Worm (Caenorhabditis elegans) whole organism, mixed stage, embryonic: ENCODE results near the gene nhr-170.

Source experiments
- M03D4.4 ChIP-seq: sonication (generic microtip); optimal IDR thresholded peaks from 2 replicates; lab custom pipeline; 2017; ENCODE audit warnings: mild to moderate bottlenecking, missing genetic modification characterization, missing compliant biosample characterization
- bed-3 ChIP-seq: fragments of 200-800 bp; sonication (Bioruptor generic); optimal IDR thresholded peaks from 3 replicates; lab custom pipeline; 2018; ENCODE audit warnings: mild to moderate bottlenecking, missing genetic modification characterization, moderate library complexity, missing compliant biosample characterization
- blmp-1 ChIP-seq: fragments of 150-350 bp; optimal IDR thresholded peaks from 2 replicates; lab custom pipeline; 2014; ENCODE audit warnings: missing biosample characterization, missing genetic modification characterization
- ceh-39 ChIP-seq: fragments of 150-350 bp; optimal IDR thresholded peaks from 2 replicates; lab custom pipeline; 2014; ENCODE audit warnings: missing biosample characterization, missing genetic modification characterization
- ceh-43 ChIP-seq: fragments of 200-800 bp; sonication (Bioruptor generic); optimal IDR thresholded peaks from 2 replicates; lab custom pipeline; 2018; ENCODE audit warnings: mild to moderate bottlenecking, missing genetic modification characterization, moderate library complexity, missing compliant biosample characterization
- ceh-83 ChIP-seq: fragments of 200-800 bp; sonication (Bioruptor generic); optimal IDR thresholded peaks from 2 replicates; lab custom pipeline; 2018; ENCODE audit warnings: mild to moderate bottlenecking, missing genetic modification characterization, missing compliant biosample characterization
- ces-1 ChIP-seq: fragments of 150-350 bp; optimal IDR thresholded peaks from 2 replicates; lab custom pipeline; 2014; ENCODE audit warnings: missing biosample characterization, missing genetic modification reagents, missing genetic modification characterization
- cnd-1 ChIP-seq: fragments of 200-800 bp; sonication (Bioruptor generic); optimal IDR thresholded peaks from 2 replicates; lab custom pipeline; 2018; ENCODE audit warnings: mild to moderate bottlenecking, missing genetic modification characterization, missing compliant biosample characterization
- drap-1 ChIP-seq: fragments of 200-800 bp; sonication (Bioruptor generic); optimal IDR thresholded peaks from 3 replicates; lab custom pipeline; 2018; ENCODE audit warnings: mild to moderate bottlenecking, missing genetic modification characterization, missing compliant biosample characterization
- elt-1 ChIP-seq: sonication (generic microtip); optimal IDR thresholded peaks from 2 replicates; lab custom pipeline; 2017; ENCODE audit warnings: missing genetic modification characterization, mild to moderate bottlenecking, missing compliant biosample characterization, antibody characterized with exemption, moderate library complexity, borderline replicate concordance; ENCODE audit not compliant: insufficient read depth
- elt-3 ChIP-seq: fragments of 150-350 bp; optimal IDR thresholded peaks from 2 replicates; lab custom pipeline; 2014; ENCODE audit warnings: missing biosample characterization, missing genetic modification characterization
- flh-1 ChIP-seq: fragments of 200-800 bp; sonication (Bioruptor generic); optimal IDR thresholded peaks from 2 replicates; lab custom pipeline; 2018; ENCODE audit warnings: mild to moderate bottlenecking, missing genetic modification characterization, moderate library complexity, missing compliant biosample characterization
- ham-2 ChIP-seq: fragments of 200-800 bp; sonication (Bioruptor generic); optimal IDR thresholded peaks from 2 replicates; lab custom pipeline; 2018; ENCODE audit warnings: mild to moderate bottlenecking, missing genetic modification characterization, missing compliant biosample characterization
- hlh-1 ChIP-seq: fragments of 150-350 bp; optimal IDR thresholded peaks from 2 replicates; lab custom pipeline; 2014; ENCODE audit warnings: missing biosample characterization, missing genetic modification reagents, missing genetic modification characterization
- lin-13 ChIP-seq: fragments of 150-350 bp; optimal IDR thresholded peaks from 2 replicates; lab custom pipeline; 2014; ENCODE audit warnings: missing biosample characterization, missing genetic modification characterization
- lin-32 ChIP-seq: fragments of 200-800 bp; sonication (Bioruptor generic); optimal IDR thresholded peaks from 2 replicates; lab custom pipeline; 2018; ENCODE audit warnings: mild to moderate bottlenecking, missing genetic modification characterization, missing compliant biosample characterization
- lsy-2 ChIP-seq: fragments of 150-350 bp; optimal IDR thresholded peaks from 2 replicates; lab custom pipeline; 2014; ENCODE audit warnings: missing biosample characterization, missing genetic modification characterization
- mab-5 ChIP-seq: fragments of 150-350 bp; optimal IDR thresholded peaks from 2 replicates; lab custom pipeline; 2014; ENCODE audit warnings: missing biosample characterization, missing genetic modification characterization
- mep-1 ChIP-seq: fragments of 150-350 bp; optimal IDR thresholded peaks from 2 replicates; lab custom pipeline; 2017; ENCODE audit warnings: missing biosample characterization, missing genetic modification reagents, missing genetic modification characterization, inconsistent platforms
- mls-2 ChIP-seq: sonication (generic microtip); optimal IDR thresholded peaks from 2 replicates; lab custom pipeline; 2016; ENCODE audit warnings: mild to moderate bottlenecking, missing genetic modification characterization, moderate library complexity, missing compliant biosample characterization
- nhr-12 ChIP-seq: fragments of 150-350 bp; optimal IDR thresholded peaks from 2 replicates; lab custom pipeline; 2014; ENCODE audit warnings: missing biosample characterization, missing genetic modification characterization
- nhr-2 ChIP-seq: fragments of 150-350 bp; optimal IDR thresholded peaks from 2 replicates; lab custom pipeline; 2014; ENCODE audit warnings: missing biosample characterization, missing genetic modification characterization
- nhr-76 ChIP-seq: sonication (generic microtip); optimal IDR thresholded peaks from 2 replicates; lab custom pipeline; 2017; ENCODE audit warnings: missing biosample characterization, missing genetic modification characterization
- pha-4 ChIP-seq: fragments of 150-350 bp; optimal IDR thresholded peaks from 2 replicates; lab custom pipeline; 2018; ENCODE audit warnings: missing biosample characterization, missing genetic modification reagents, missing genetic modification characterization
- sem-2 ChIP-seq: fragments of 200-800 bp; sonication (Bioruptor generic); optimal IDR thresholded peaks from 2 replicates; lab custom pipeline; 2018; ENCODE audit warnings: mild to moderate bottlenecking, missing genetic modification characterization, missing compliant biosample characterization
- snpc-4 ChIP-seq: fragments of 150-350 bp; optimal IDR thresholded peaks from 2 replicates; lab custom pipeline; 2014; ENCODE audit warnings: missing biosample characterization, missing genetic modification characterization
- sptf-1 ChIP-seq: sonication (generic microtip); optimal IDR thresholded peaks from 2 replicates; lab custom pipeline; 2017; ENCODE audit warnings: mild to moderate bottlenecking, missing genetic modification characterization, moderate library complexity, missing compliant biosample characterization
- tbx-8 ChIP-seq: fragments of 200-800 bp; sonication (Bioruptor generic); optimal IDR thresholded peaks from 2 replicates; lab custom pipeline; 2018; ENCODE audit warnings: mild to moderate bottlenecking, missing genetic modification characterization, moderate library complexity, missing compliant biosample characterization
- unc-120 ChIP-seq: sonication (generic microtip); optimal IDR thresholded peaks from 2 replicates; lab custom pipeline; 2017; ENCODE audit warnings: missing genetic modification characterization, missing compliant biosample characterization; ENCODE audit not compliant: poor library complexity, severe bottlenecking
- unc-39 ChIP-seq: fragments of 150-350 bp; optimal IDR thresholded peaks from 2 replicates; lab custom pipeline; 2014; ENCODE audit warnings: missing biosample characterization, missing genetic modification characterization
- unc-62 ChIP-seq: fragments of 150-350 bp; optimal IDR thresholded peaks from 2 replicates; lab custom pipeline; 2014; ENCODE audit warnings: missing biosample characterization, missing genetic modification reagents, missing genetic modification characterization
- zip-8 ChIP-seq: fragments of 150-350 bp; optimal IDR thresholded peaks from 2 replicates; lab custom pipeline; 2014; ENCODE audit warnings: missing biosample characterization, missing genetic modification characterization
- ztf-11 ChIP-seq: fragments of 150-350 bp; optimal IDR thresholded peaks from 2 replicates; lab custom pipeline; 2014; ENCODE audit warnings: missing biosample characterization, missing genetic modification characterization

nhr-170 gene

DNA sequence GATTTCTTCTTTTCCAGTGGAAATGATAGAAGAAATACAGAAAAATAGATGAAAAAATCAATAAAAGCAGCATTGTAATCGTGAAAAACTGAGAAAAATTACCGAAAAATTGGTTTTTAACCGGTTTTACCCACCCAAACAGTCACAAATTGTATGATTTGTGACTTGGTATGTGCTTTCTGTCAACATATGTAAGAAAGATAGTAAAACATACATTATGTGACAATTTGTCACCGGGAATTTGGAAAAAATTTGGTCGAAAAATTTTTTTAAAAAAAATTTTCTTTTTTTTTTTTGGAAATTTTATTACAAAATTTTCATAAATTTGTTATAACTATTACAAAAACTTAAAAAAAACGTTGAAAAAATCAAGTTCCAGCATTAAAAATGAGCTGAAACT is 36.5 kb upstream of the nhr-170 start, which contains the start of gene cyp-33D3:
Gene cyp-33D3 (minus strand): TSS at position 101 of the 400 bp plus-strand sequence.
- TF ChIP-seq elt-3 (tag; lab: Kevin White, UChicago) (no peak), hlh-1 (tag; lab: Kevin White, UChicago) (no peak), unc-62 (GFP tag; lab: Kevin White, UChicago) (no peak), unc-39 (tag; lab: Kevin White, UChicago) (no peak), pha-4 (tag; lab: Kevin White, UChicago) (no peak), blmp-1 (no peak), mls-2 (tag; lab: Kevin White, UChicago) (no peak), ces-1 (GFP tag; lab: Kevin White, UChicago) (no peak), lsy-2 (tag; lab: Kevin White, UChicago) (no peak), unc-120 (tag; lab: Kevin White, UChicago) (no peak), lin-32 (no peak), M03D4.4 (tag; lab: Kevin White, UChicago) (no peak), cnd-1 (tag; lab: Kevin White, UChicago) (no peak), nhr-76 (tag; lab: Kevin White, UChicago) (no peak), mep-1 (tag; lab: Kevin White, UChicago) (no peak), snpc-4 (no peak)
- TF ChIP-seq, all 35 proteins: peak for 0

DNA sequence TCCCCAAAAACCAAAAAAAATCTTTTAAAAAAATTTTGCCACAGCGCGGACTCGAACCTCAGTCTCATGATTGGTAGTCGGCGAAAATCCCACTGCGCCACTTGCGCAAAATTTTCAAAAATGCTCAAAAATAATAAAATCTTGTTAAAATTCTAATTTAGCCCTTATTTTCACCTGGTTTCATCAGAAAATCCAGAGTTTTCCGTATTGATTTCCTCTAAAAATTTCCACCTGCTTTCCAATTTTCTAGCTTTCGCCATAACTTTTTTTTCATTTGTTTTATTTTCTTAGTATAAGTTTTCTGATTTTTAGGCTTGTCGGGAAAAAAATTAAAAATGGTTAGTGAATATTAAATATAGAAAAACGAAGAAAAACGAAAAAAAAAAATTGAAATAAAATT is 26.7 kb upstream of the nhr-170 start:
- TF ChIP-seq tbx-8 (GFP tag; lab: Kevin White, UChicago) (no peak), ceh-43 (no peak), M03D4.4 (tag; lab: Kevin White, UChicago) (no peak), ceh-83 (GFP tag; lab: Kevin White, UChicago) (no peak), cnd-1 (tag; lab: Kevin White, UChicago) (no peak), lin-32 (no peak), elt-3 (tag; lab: Kevin White, UChicago) (no peak), nhr-12 (tag; lab: Kevin White, UChicago) (no peak), ztf-11 (no peak), zip-8 (no peak), drap-1 (GFP tag; lab: Kevin White, UChicago) (no peak), mls-2 (tag; lab: Kevin White, UChicago) (no peak), blmp-1 (no peak), mab-5 (no peak), nhr-76 (tag; lab: Kevin White, UChicago) (no peak), flh-1 (GFP tag; lab: Kevin White, UChicago) (no peak), lin-13 (no peak)
- TF ChIP-seq, all 35 proteins: peak for 0

ce11 chrV:18826445-18826844 is 25.8 kb upstream of the nhr-170 start:
- no peak for TF ChIP-seq mab-5
- TF ChIP-seq nhr-12 (tag; lab: Kevin White, UChicago) = no peak
- no peak for TF ChIP-seq tbx-8 (GFP tag; lab: Kevin White, UChicago)
- TF ChIP-seq unc-120 (tag; lab: Kevin White, UChicago) = no peak
- TF ChIP-seq nhr-2 (tag; lab: Kevin White, UChicago) = no peak
- TF ChIP-seq ceh-39 (tag; lab: Kevin White, UChicago) = no peak
- no peak for TF ChIP-seq drap-1 (GFP tag; lab: Kevin White, UChicago)
- TF ChIP-seq pha-4 (tag; lab: Kevin White, UChicago) = no peak
- TF ChIP-seq, all 35 proteins: peak for 0

DNA sequence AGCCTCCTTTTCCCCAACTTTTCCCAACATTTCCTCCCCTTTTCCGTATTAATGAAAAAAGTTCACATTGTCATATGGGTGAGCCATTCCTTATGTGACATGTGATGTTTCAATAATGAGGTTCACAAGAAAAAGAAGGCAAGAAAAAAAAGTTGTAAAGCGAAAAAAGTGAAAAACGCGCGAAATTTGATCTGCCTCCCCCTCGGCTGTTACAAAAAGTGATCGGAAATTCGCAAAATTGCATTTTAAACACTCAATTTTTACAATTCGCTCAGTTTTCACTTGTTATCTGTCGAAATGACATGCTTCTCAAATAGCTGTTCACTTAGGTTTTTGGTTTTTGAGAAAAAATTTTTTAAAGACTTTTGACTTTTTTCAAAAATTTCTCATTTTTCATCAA is 20.9 kb upstream of the nhr-170 start:
- TF ChIP-seq ces-1 (GFP tag; lab: Kevin White, UChicago) (no peak), nhr-12 (tag; lab: Kevin White, UChicago) (no peak), tbx-8 (GFP tag; lab: Kevin White, UChicago) (no peak), mab-5 (no peak), drap-1 (GFP tag; lab: Kevin White, UChicago) (no peak), mls-2 (tag; lab: Kevin White, UChicago) (no peak), lin-32 (no peak), unc-39 (tag; lab: Kevin White, UChicago) (no peak), lsy-2 (tag; lab: Kevin White, UChicago) (no peak), zip-8 (no peak), ham-2 (GFP tag; lab: Kevin White, UChicago) (no peak), cnd-1 (tag; lab: Kevin White, UChicago) (no peak), nhr-2 (tag; lab: Kevin White, UChicago) (no peak)
- TF ChIP-seq, all 35 proteins: peak for 0

- TF ChIP-seq M03D4.4 (tag; lab: Kevin White, UChicago) (no peak), sptf-1 (no peak), lin-13 (no peak), hlh-1 (tag; lab: Kevin White, UChicago) (no peak), ceh-83 (GFP tag; lab: Kevin White, UChicago) (no peak), unc-120 (tag; lab: Kevin White, UChicago) (no peak), elt-3 (tag; lab: Kevin White, UChicago) (no peak), ceh-39 (tag; lab: Kevin White, UChicago) (no peak), sem-2 (GFP tag; lab: Kevin White, UChicago) (no peak), blmp-1 (no peak), elt-1 (tag; lab: Kevin White, UChicago) (no peak), nhr-76 (tag; lab: Kevin White, UChicago) (no peak), unc-62 (GFP tag; lab: Kevin White, UChicago) (no peak), flh-1 (GFP tag; lab: Kevin White, UChicago) (no peak), zip-8 (no peak), bed-3 (GFP tag; lab: Kevin White, UChicago) (no peak), unc-39 (tag; lab: Kevin White, UChicago) (no peak), nhr-2 (tag; lab: Kevin White, UChicago) (no peak)
Observed at ce11 chrV:18819643-18820042, 19.0 kb upstream of the nhr-170 start, which contains the start of gene ncs-5. Gene ncs-5, plus strand, starts transcription at chrV:18819766.
